Fruit fly (Drosophila melanogaster): Measurements from ENCODE around the gene SmE.
A peak's percentile ranks its signal among the peaks of the same experiment; 100 is the strongest.

The SmE gene

DNA sequence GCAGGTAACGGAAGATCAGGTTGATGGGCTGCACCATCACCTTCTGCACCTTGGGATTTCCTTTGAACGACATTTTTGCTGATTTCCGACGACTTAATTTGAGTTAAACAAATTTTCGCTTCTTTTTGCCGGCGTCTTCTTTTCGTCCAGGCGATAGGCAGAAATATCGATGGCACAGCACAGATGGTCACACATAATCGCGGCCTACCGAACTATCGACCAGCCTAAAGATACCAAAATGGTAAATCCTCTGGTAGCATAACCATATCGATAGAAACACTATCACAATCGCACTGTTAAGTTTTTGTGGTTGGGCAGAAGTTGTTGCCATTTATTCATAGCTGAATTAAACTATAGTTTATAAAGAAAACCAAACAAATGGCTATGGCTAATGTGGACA is at the start of gene SmE, which contains the start of gene CG34132:
Gene SmE, minus strand, starts transcription at position 180 of the 400 bp plus-strand sequence.
Gene CG34132, plus strand, starts transcription at position 233 of the 400 bp plus-strand sequence.
- TF ChIP-seq CTCF (optimal IDR thresholded peaks at IDR 0.05) (peak; percentile 40 to 44), CG8478 (optimal IDR thresholded peaks at IDR 0.05) (no peak)

DNA sequence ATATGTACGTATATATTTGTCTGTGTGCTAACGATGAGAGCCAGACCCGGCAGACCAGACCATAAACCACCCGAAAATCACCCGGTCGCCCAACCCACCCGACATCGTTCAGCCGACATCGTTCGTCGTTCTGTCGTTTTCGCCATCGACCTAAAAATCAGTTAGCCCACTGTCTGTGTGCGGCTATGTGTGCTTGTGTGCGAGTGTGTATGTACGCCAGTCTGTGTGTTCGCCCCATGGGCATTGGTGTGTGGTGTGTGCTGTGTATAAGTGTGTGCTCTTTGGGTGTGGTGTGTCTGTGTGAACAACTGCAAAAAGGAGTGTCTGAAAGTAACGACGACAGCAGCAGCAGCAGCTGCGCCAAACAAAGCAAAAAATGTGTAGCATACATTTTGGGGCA is 47.9 kb upstream of the SmE start:
- TF ChIP-seq CTCF (optimal IDR thresholded peaks at IDR 0.05) (no peak), CG8478 (optimal IDR thresholded peaks at IDR 0.05) (no peak)

DNA sequence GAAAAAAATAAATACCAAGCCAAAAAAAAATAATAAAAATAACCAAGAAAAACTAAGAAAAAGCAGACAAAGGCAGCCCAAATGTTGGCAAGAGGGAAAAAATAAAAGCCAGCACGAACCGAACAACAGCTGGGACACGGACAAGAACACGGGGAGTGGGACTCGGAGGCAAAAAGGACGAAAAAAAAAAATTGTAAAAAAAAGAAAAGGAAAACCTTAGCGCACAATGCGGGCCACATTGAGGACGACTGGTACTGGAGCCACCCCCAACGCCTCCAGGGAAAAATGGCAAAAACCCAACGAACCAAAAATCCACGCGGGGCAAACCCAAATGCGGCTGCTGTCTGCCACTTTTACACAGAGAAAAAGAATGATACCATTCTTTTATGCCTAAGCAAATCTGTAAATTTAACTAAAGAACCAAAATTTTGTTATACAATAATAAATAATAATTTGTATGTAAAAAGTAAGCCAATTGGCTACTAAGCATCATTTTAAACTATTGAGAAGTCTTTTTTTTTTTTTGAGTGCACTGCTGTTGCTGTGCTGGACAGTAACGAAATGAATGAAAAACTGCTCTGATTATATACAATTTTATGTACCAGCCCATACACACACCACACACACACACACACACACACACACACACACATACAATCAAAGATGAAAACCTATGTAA is 47.0 kb upstream of the SmE start:
- TF ChIP-seq CG8478 (optimal IDR thresholded peaks at IDR 0.05) = no peak
- TF ChIP-seq CTCF (optimal IDR thresholded peaks at IDR 0.05) = no peak

DNA sequence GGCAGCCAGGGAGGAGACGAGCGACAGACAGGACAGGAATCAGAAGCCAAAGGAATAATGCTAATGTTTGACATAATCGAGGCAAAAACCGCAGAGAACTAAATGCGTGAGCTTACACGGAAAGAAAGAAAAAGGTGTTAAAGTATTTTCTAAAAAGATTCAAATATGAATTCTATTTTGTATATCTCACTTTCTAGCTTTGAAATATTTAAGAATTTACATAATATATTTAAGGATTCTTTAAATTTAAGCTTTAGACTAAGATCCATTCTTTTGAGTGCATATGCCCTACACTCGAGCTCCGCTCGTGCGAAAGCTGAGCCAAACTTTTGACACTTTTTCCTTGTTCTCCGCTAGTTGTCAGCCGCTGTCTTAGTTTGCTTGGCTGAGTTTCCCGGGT is 46.0 kb upstream of the SmE start:
- TF ChIP-seq CTCF (optimal IDR thresholded peaks at IDR 0.05) (no peak), CG8478 (optimal IDR thresholded peaks at IDR 0.05) (no peak)

DNA sequence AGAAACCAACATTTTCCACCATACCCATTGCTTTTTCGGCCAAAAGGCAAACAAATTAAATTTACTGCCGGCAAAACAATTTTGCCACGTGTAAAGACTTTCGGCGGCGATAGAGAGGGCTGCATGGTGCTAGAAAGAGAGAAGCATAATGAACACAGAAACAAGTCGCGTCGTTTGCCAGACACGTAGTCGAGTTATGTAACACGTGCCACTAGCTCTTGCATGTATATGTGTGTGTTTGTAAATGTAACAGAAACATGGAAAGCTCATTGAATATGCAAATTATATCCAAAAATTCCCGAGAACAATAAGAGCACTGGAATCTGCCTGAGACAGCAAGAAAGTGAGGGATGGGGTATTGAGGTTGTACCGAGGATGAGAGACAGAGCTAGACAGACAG is 45.5 kb upstream of the SmE start:
- no peak for TF ChIP-seq CTCF (optimal IDR thresholded peaks at IDR 0.05)
- no peak for TF ChIP-seq CG8478 (optimal IDR thresholded peaks at IDR 0.05)

DNA sequence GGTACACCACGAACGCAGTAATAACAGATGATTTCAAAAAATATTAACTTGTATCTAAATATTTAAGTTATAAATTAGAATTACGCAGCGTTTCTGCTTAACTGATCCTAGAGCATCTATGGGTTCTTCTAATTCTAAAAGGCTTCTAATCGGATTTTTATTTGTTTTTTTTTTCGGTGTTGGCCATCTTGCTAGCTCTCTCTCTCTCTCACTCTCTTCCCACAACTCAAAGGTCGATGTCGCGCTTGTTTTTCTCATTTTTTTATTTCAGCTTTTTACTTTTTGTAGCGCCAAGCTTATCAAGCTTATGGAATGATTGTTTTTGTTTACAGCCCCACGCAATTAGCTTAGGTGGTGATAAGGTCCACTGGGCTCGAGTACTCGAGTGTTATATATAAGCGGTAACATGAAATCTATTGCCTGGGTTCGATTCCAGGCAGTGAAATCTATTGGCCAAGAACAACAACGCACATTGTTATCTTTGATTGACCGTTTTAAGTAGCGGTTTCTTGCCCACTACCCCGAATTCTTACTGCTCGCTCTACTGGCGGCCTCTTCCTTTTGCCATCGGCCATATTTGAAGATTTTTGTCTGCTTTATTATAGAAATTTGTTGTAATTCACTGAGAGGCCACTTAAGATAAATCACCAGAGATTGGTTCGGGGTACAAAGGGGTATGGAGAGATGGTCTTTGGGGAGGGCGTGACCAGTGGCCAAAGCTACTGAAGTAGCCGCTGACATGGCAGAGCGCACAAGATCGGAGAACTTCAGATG is 41.2 kb upstream of the SmE start:
- no peak for TF ChIP-seq CTCF (optimal IDR thresholded peaks at IDR 0.05)
- no peak for TF ChIP-seq CG8478 (optimal IDR thresholded peaks at IDR 0.05)

DNA sequence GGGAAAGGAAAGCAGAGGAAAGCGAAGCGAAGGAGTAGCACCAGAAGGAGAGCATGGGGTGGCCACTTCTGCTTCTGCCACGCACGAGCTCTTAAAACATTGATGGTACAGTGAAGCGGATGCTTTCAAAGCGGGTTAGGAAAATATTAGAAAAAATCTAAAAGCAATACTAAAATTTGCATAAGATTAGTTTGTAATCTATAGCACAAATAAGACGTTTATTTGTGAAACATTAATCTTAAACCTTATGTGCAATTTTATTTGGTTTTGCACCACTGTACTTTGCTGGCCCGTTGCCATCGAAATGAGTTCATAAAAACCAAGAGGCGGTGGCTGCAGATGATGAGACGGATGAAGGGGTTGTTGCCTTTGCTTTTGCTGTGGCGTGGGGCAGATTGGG is 40.1 kb upstream of the SmE start:
- TF ChIP-seq CTCF (optimal IDR thresholded peaks at IDR 0.05) = no peak
- no peak for TF ChIP-seq CG8478 (optimal IDR thresholded peaks at IDR 0.05)

DNA sequence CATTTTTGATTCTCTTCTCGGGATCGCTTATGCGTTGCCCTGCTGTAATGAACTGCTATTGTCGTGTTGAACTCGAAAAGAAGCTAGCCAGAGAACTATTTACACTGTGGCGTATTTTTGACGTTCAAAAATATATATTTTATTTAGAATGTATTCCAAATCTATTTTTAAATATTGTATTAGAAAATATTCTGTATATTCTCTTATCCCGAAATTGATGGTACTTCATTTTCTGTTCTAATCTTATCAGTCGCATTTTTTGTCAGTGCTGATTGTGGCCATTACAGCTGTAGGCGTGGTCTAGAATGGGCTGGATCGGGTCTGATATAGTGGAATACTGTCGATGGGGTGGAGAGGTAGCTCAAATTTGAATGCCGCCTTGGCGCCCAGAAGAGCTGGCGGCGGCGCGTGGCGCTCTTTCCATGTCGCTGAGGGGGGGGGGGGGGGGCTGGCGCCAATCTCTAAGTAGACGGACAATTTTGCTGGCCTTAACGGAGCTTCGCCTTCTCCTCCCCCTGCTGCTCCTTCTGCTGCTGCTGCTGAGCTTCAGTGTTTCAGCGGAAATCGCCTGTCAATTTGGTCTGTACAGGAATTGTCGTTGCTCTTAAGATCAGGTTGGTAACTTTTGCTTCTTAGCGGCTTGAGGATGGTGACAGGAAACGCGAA is 38.5 kb upstream of the SmE start:
- no peak for TF ChIP-seq CG8478 (optimal IDR thresholded peaks at IDR 0.05)
- TF ChIP-seq CTCF (optimal IDR thresholded peaks at IDR 0.05) = no peak

DNA sequence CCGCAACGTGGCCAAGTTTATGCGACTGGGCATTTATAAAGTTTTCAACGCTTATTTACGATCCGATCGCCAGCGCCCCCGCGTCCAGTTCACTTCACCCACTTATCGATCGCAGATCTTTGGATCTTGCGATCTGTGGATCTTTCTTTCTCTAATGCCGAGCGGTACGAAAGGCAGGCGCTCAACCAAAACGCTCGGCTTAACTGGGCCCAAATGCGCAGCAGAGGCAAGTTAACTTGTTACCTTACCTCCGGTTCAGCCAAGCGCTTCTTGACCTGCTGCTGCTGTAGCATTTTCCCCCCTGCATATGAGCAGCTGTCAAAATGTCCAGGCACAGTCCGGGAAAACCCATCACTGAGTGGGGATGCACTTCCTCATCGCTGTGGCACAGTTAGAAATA is 36.8 kb upstream of the SmE start:
- TF ChIP-seq CTCF (optimal IDR thresholded peaks at IDR 0.05) (no peak), CG8478 (optimal IDR thresholded peaks at IDR 0.05) (no peak)

DNA sequence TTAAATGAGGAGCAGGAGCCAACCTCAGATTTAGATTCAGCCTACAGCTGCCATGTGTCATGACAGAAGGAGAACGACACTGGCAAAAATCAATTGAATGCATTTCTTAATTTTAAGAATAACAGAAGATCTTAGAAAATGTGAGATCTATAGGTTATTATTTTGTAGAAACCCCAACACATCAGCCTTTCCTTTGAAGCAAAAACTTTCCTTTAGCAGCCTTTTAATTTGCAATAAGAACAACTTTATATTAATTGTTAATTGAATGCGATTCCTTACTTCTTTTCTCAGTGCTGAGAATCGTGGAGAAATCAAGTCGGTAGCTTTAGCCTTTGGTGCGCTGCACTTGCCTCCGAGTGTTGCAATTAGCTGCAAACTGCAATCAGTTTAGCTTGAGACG is 35.3 kb upstream of the SmE start:
- TF ChIP-seq CG8478 (optimal IDR thresholded peaks at IDR 0.05) (no peak), CTCF (optimal IDR thresholded peaks at IDR 0.05) (no peak)

DNA sequence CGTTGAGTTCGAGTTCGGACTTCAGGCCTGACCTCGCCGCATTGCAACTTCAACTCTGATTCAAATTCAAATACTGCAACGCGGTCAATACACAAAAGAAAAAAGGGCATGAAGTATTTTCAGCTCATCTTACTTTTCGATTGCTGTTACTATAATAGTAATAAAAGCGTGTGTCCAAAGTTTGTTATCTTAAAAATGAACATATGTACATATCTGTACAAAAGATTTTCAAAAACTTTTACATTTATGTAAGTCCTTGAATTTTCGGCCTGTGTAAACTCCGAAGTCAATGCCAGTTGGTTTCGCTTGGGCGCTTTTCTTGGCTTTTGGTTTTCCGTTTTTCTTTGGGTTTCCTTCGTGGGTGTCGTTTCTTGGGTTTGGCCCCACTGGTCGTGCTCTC is 33.5 kb upstream of the SmE start:
- TF ChIP-seq CG8478 (optimal IDR thresholded peaks at IDR 0.05) (no peak), CTCF (optimal IDR thresholded peaks at IDR 0.05) (no peak)

DNA sequence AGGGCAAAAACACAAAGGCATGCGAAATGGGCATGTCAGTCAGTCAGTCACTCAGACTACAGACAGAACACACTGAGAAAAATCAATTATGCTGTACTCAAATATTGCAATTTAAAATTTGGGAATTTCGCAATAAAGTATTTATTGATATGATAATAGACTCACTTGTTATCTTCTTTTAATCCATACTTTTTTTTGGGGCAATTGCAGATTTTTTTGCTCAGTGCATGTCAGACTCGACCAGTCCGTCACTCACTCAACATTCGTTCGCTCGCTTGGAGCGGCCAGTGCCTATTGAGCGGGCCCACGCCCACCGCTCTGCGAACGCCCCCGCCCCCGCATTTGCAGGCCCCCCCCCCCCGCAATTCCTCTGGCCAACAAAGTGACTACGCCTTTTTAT is 31.1 kb upstream of the SmE start:
- TF ChIP-seq CG8478 (optimal IDR thresholded peaks at IDR 0.05) = no peak
- no peak for TF ChIP-seq CTCF (optimal IDR thresholded peaks at IDR 0.05)

DNA sequence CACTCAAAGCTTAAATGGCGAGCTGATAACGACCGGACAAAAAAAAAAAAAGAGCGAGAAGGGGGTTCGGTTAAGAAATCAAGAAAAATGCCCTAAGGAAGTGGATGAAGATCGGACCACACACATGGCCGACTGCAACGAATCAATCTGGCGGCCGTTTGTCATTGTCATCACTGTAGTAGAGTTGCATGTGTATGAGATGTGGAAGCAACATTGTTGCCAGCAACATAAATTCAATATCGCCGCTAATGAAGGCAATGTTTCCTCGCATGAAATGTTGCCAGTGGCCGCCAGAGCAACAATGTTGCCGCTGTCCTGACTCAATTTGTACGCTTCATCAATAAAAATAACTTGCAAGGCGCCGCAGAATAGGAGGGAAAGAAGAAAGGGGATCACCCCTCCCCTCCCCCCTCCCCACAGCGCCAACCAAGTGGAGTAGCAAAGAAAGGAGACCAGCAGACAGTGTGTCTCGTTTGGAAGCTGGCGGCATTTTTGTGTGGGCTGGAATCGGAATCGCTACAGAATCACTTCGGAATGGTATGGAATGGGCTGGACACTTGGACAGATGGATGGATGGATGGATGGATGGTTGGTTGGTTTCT is 29.8 kb upstream of the SmE start:
- no peak for TF ChIP-seq CG8478 (optimal IDR thresholded peaks at IDR 0.05)
- TF ChIP-seq CTCF (optimal IDR thresholded peaks at IDR 0.05) = no peak

DNA sequence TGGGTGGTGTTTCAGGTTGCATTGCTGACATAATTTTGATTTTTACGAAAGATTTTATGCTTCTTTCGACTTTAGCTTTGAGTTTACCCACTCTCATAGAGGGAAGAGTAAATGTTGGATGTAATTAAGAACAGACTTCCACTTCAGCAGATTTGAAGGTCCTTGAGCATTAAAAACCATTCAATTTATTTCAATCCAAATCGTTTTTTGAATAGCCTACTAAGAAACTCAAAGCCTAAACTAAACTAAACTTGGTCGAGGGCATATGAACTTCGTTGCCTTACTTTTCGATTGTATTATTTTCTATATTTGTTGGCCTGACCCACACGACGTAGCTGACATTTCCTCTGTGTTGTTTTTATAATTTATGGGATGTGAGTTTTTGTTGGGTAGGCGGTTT is 27.6 kb upstream of the SmE start:
- no peak for TF ChIP-seq CTCF (optimal IDR thresholded peaks at IDR 0.05)
- TF ChIP-seq CG8478 (optimal IDR thresholded peaks at IDR 0.05) = no peak

DNA sequence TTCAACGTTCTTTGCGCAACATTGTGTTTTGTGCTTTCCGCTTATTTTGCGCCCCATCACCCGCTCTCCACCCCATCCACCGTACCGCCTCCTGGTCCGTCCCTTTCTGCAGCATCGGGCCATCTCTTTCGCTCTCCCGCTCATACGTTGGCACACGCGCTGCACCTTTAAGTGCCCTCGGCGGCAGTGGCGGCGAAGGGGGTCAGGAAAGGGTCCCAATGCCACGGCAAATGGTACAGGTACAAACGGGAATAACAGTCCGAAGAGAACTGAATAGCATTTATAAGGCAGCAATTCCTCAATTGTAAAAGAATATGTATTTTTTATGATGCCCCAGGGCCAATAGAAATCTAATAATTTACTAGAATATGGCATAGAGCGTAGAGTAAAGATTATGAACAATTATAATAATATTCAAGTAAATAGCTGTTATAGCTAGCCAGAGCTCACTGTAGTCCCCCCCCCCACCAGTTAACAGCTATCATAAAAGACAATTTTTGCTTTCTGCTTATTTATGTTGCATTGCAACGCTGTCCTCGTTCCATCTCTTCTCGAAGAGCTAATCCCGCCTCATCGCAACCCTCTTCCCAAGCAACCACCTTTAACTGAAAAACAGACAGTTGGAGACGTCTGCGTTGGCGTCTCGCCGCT is 26.1 kb upstream of the SmE start:
- no peak for TF ChIP-seq CTCF (optimal IDR thresholded peaks at IDR 0.05)
- no peak for TF ChIP-seq CG8478 (optimal IDR thresholded peaks at IDR 0.05)

Data from S2 (cell line).